Fruit fly (Drosophila melanogaster) whole organism, embryonic: ENCODE measurements around the gene CG1943.

Source experiments
- Ada2b ChIP-seq: fragments of 200-800 bp; sonication (Bioruptor generic); IDR thresholded peaks from 2 replicates; pipeline ENCODE4 v1.3.6; 2022; ENCODE audit warnings: missing biosample characterization, missing genetic modification characterization
- CG10462 ChIP-seq: fragments of 200-800 bp; sonication (Bioruptor generic); optimal IDR thresholded peaks from 2 replicates; lab custom pipeline; 2016; ENCODE audit warnings: missing biosample characterization, missing genetic modification characterization
- CG10565 ChIP-seq: fragments of 200-800 bp; sonication (Bioruptor generic); optimal IDR thresholded peaks from 3 replicates; lab custom pipeline; 2016; ENCODE audit warnings: missing biosample characterization, mild to moderate bottlenecking, missing genetic modification characterization
- CG11398 ChIP-seq: fragments of 200-800 bp; sonication (Bioruptor generic); optimal IDR thresholded peaks from 2 replicates; lab custom pipeline; 2016; ENCODE audit warnings: missing biosample characterization, missing genetic modification characterization
- CG12236 ChIP-seq: fragments of 200-800 bp; sonication (Bioruptor generic); optimal IDR thresholded peaks from 2 replicates; lab custom pipeline; 2016; ENCODE audit warnings: missing biosample characterization, missing genetic modification characterization
- CG13424 ChIP-seq: fragments of 200-800 bp; sonication (Bioruptor generic); optimal IDR thresholded peaks from 2 replicates; lab custom pipeline; 2019; ENCODE audit warnings: missing biosample characterization, mild to moderate bottlenecking, missing genetic modification characterization, moderate library complexity
- CG14860 ChIP-seq: fragments of 200-800 bp; sonication (Bioruptor generic); IDR thresholded peaks from 3 replicates; pipeline ENCODE4 v1.3.6; 2022; ENCODE audit warnings: missing biosample characterization, missing genetic modification characterization; ENCODE audit not compliant: partially characterized antibody
- CG15601 ChIP-seq: fragments of 200-800 bp; sonication (Bioruptor generic); optimal IDR thresholded peaks from 3 replicates; lab custom pipeline; 2019; ENCODE audit warnings: missing biosample characterization, mild to moderate bottlenecking, missing genetic modification characterization, moderate library complexity
- CG15696 ChIP-seq: fragments of 200-800 bp; sonication (Bioruptor generic); optimal IDR thresholded peaks from 2 replicates; lab custom pipeline; 2019; ENCODE audit warnings: missing biosample characterization, mild to moderate bottlenecking, missing genetic modification characterization, moderate library complexity
- CG17361 ChIP-seq: fragments of 200-800 bp; sonication (Bioruptor generic); IDR thresholded peaks from 3 replicates; pipeline ENCODE4 v1.3.6; 2022; ENCODE audit warnings: missing biosample characterization, missing genetic modification characterization
- CG17829 ChIP-seq: fragments of 200-800 bp; optimal IDR thresholded peaks from 2 replicates; lab custom pipeline; 2019; ENCODE audit warnings: missing biosample characterization, mild to moderate bottlenecking, missing genetic modification characterization, moderate library complexity
- CG18011 ChIP-seq: fragments of 200-800 bp; sonication (Bioruptor generic); optimal IDR thresholded peaks from 2 replicates; lab custom pipeline; 2017; ENCODE audit warnings: missing biosample characterization, missing genetic modification characterization, mild to moderate bottlenecking, moderate library complexity, missing genotype
- CG18764 ChIP-seq: fragments of 200-800 bp; sonication (Bioruptor generic); optimal IDR thresholded peaks from 3 replicates; lab custom pipeline; 2016; ENCODE audit warnings: missing biosample characterization, missing genetic modification characterization
- CG2889 ChIP-seq: fragments of 200-800 bp; sonication (Bioruptor generic); IDR thresholded peaks from 3 replicates; pipeline ENCODE4 v1.3.6; 2022; ENCODE audit warnings: missing biosample characterization, missing genetic modification characterization
- CG30431 ChIP-seq: fragments of 200-800 bp; sonication (Bioruptor generic); optimal IDR thresholded peaks from 2 replicates; lab custom pipeline; 2017; ENCODE audit warnings: missing biosample characterization, missing genetic modification characterization
- CG3726 ChIP-seq: fragments of 200-800 bp; sonication (Bioruptor generic); IDR thresholded peaks from 3 replicates; pipeline ENCODE4, ENCODE4 v1.3.6; 2022; ENCODE audit warnings: missing biosample characterization, missing genetic modification characterization
- CG3995 ChIP-seq: fragments of 200-800 bp; sonication (Bioruptor generic); optimal IDR thresholded peaks from 3 replicates; lab custom pipeline; 2016; ENCODE audit warnings: missing biosample characterization, missing genetic modification characterization
- CG4360 ChIP-seq: fragments of 200-800 bp; sonication (Bioruptor generic); IDR thresholded peaks from 2 replicates; pipeline ENCODE4 v1.3.6; 2022; ENCODE audit warnings: missing biosample characterization, missing genetic modification characterization
- CG4820 ChIP-seq: fragments of 200-800 bp; sonication (Bioruptor generic); optimal IDR thresholded peaks from 3 replicates; lab custom pipeline; 2016; ENCODE audit warnings: missing biosample characterization, missing genetic modification characterization
- CG5953 ChIP-seq: fragments of 200-800 bp; sonication (Bioruptor generic); IDR thresholded peaks from 2 replicates; pipeline ENCODE4 v1.3.6; 2022; ENCODE audit warnings: missing biosample characterization, missing genetic modification characterization
- Dfd ChIP-seq, 2 experiments: fragments of >200 bp; optimal IDR thresholded peaks; 2 replicates each; lab custom pipeline; 2017; ENCODE audit warnings: missing biosample characterization in 2 of 2, missing genetic modification characterization in 2 of 2
- Dp ChIP-seq: fragments of 200-800 bp; sonication (Bioruptor generic); optimal IDR thresholded peaks from 2 replicates; lab custom pipeline; 2018; ENCODE audit warnings: missing biosample characterization, mild to moderate bottlenecking, missing genetic modification characterization, moderate library complexity
- Eip74EF ChIP-seq, 2 experiments: fragments of 200-800 bp in 1 of 2; fragments of >200 bp in 1 of 2; sonication (Bioruptor generic) in 1 of 2; optimal IDR thresholded peaks; 2 replicates each; lab custom pipeline; 2017 to 2019; ENCODE audit warnings: missing biosample characterization in 2 of 2, missing genetic modification characterization in 2 of 2, mild to moderate bottlenecking in 1 of 2, moderate library complexity in 1 of 2
- Fer2 ChIP-seq: fragments of 200-800 bp; sonication (Bioruptor generic); optimal IDR thresholded peaks from 2 replicates; lab custom pipeline; 2018; ENCODE audit warnings: missing biosample characterization, mild to moderate bottlenecking, missing genetic modification characterization, moderate library complexity
- HLH54F ChIP-seq: fragments of 200-800 bp; sonication (Bioruptor generic); optimal IDR thresholded peaks from 3 replicates; lab custom pipeline; 2016; ENCODE audit warnings: missing biosample characterization, missing genetic modification characterization
- Hey ChIP-seq: fragments of 200-800 bp; sonication (Bioruptor generic); optimal IDR thresholded peaks from 3 replicates; lab custom pipeline; 2018; ENCODE audit warnings: missing biosample characterization, mild to moderate bottlenecking, missing genetic modification characterization
- Kr ChIP-seq: fragments of 200-800 bp; sonication (Bioruptor generic); optimal IDR thresholded peaks from 2 replicates; lab custom pipeline; 2017; ENCODE audit warnings: missing biosample characterization, mild to moderate bottlenecking, missing genetic modification characterization
- MBD-R2 ChIP-seq: fragments of 200-800 bp; sonication (Bioruptor generic); IDR thresholded peaks from 2 replicates; pipeline ENCODE4 v1.3.6; 2022; ENCODE audit warnings: missing biosample characterization, missing genetic modification characterization
- Mes4 ChIP-seq: fragments of 200-800 bp; sonication (Bioruptor generic); optimal IDR thresholded peaks from 2 replicates; lab custom pipeline; 2016; ENCODE audit warnings: missing biosample characterization, missing genetic modification characterization
- Ravus ChIP-seq: fragments of 200-800 bp; sonication (Bioruptor generic); IDR thresholded peaks from 2 replicates; pipeline ENCODE4 v1.3.6; 2022; ENCODE audit warnings: missing biosample characterization, missing genetic modification characterization
- Six4 ChIP-seq: fragments of 200-800 bp; sonication (Bioruptor generic); optimal IDR thresholded peaks from 2 replicates; lab custom pipeline; 2016; ENCODE audit warnings: missing biosample characterization, missing genetic modification characterization
- Sox102F ChIP-seq: fragments of 200-800 bp; sonication (Bioruptor generic); optimal IDR thresholded peaks from 2 replicates; lab custom pipeline; 2018; ENCODE audit warnings: missing biosample characterization, mild to moderate bottlenecking, missing genetic modification characterization, moderate library complexity
- Sry-δ ChIP-seq: fragments of 200-800 bp; sonication (Bioruptor generic); optimal IDR thresholded peaks from 2 replicates; lab custom pipeline; 2016; ENCODE audit warnings: missing biosample characterization, missing genetic modification characterization
- abd-A ChIP-seq: fragments of 200-800 bp; sonication (Bioruptor generic); optimal IDR thresholded peaks from 3 replicates; lab custom pipeline; 2019; ENCODE audit warnings: missing biosample characterization, mild to moderate bottlenecking, missing genetic modification characterization, moderate library complexity
- aop ChIP-seq: fragments of 200-800 bp; sonication (Bioruptor generic); IDR thresholded peaks from 2 replicates; pipeline ENCODE4 v1.3.6; 2022; ENCODE audit warnings: missing biosample characterization, missing genetic modification characterization
- bbx ChIP-seq: fragments of 200-800 bp; sonication (Bioruptor generic); IDR thresholded peaks from 2 replicates; pipeline ENCODE4 v1.3.6; 2022; ENCODE audit warnings: missing biosample characterization, missing genetic modification characterization; ENCODE audit not compliant: partially characterized antibody
- dimm ChIP-seq: fragments of 200-800 bp; sonication (Bioruptor generic); IDR thresholded peaks from 2 replicates; pipeline ENCODE4 v1.3.6; 2022; ENCODE audit warnings: missing biosample characterization, missing genetic modification characterization
- en ChIP-seq: fragments of 200-800 bp; sonication (Bioruptor generic); optimal IDR thresholded peaks from 2 replicates; lab custom pipeline; 2016; ENCODE audit warnings: missing biosample characterization, missing genetic modification characterization
- grau ChIP-seq: fragments of 200-800 bp; optimal IDR thresholded peaks from 3 replicates; lab custom pipeline; 2019; ENCODE audit warnings: missing biosample characterization, mild to moderate bottlenecking, missing genetic modification characterization, moderate library complexity
- hbn ChIP-seq: fragments of 200-800 bp; sonication (Bioruptor generic); IDR thresholded peaks from 2 replicates; pipeline ENCODE4 v1.3.6; 2022; ENCODE audit warnings: missing biosample characterization, missing genetic modification characterization; ENCODE audit not compliant: partially characterized antibody
- jumu ChIP-seq: fragments of 200-800 bp; sonication (Bioruptor generic); optimal IDR thresholded peaks from 3 replicates; lab custom pipeline; 2016; ENCODE audit warnings: missing biosample characterization, missing genetic modification characterization
- klu ChIP-seq: fragments of 200-800 bp; sonication (Bioruptor generic); IDR thresholded peaks from 2 replicates; pipeline ENCODE4 v1.3.6; 2022; ENCODE audit warnings: missing biosample characterization, missing genetic modification characterization
- lilli ChIP-seq: fragments of 200-800 bp; sonication (Bioruptor generic); optimal IDR thresholded peaks from 3 replicates; lab custom pipeline; 2016; ENCODE audit warnings: missing biosample characterization, missing genetic modification characterization
- lmd ChIP-seq: fragments of 200-800 bp; sonication (Bioruptor generic); IDR thresholded peaks from 2 replicates; pipeline ENCODE4 v1.3.6; 2022; ENCODE audit warnings: missing biosample characterization, missing genetic modification characterization
- otp ChIP-seq: fragments of 200-800 bp; sonication (Bioruptor generic); IDR thresholded peaks from 3 replicates; pipeline ENCODE4, ENCODE4 v1.3.6; 2022; ENCODE audit warnings: missing biosample characterization, missing genetic modification characterization
- pros ChIP-seq: fragments of 200-800 bp; sonication (Bioruptor generic); optimal IDR thresholded peaks from 3 replicates; lab custom pipeline; 2019; ENCODE audit warnings: missing biosample characterization, mild to moderate bottlenecking, missing genetic modification characterization, moderate library complexity
- psq ChIP-seq: fragments of 200-800 bp; sonication (Bioruptor generic); optimal IDR thresholded peaks from 2 replicates; lab custom pipeline; 2017; ENCODE audit warnings: missing biosample characterization, missing genetic modification characterization
- sd ChIP-seq: fragments of 200-800 bp; sonication (Bioruptor generic); optimal IDR thresholded peaks from 3 replicates; lab custom pipeline; 2018; ENCODE audit warnings: missing biosample characterization, mild to moderate bottlenecking, missing genetic modification characterization, moderate library complexity
- shn ChIP-seq: fragments of 200-800 bp; sonication (Bioruptor generic); optimal IDR thresholded peaks from 3 replicates; lab custom pipeline; 2016; ENCODE audit warnings: missing biosample characterization, missing genetic modification characterization
- tgo ChIP-seq: fragments of 200-800 bp; sonication (Bioruptor generic); IDR thresholded peaks from 3 replicates; pipeline ENCODE4 v1.3.6; 2022; ENCODE audit warnings: missing biosample characterization, missing genetic modification characterization
- tup ChIP-seq: fragments of 200-800 bp; sonication (Bioruptor generic); optimal IDR thresholded peaks from 2 replicates; lab custom pipeline; 2016; ENCODE audit warnings: missing biosample characterization, mild to moderate bottlenecking, missing genetic modification characterization, moderate library complexity
- vvl ChIP-seq: fragments of 200-800 bp; sonication (Bioruptor generic); IDR thresholded peaks from 2 replicates; pipeline ENCODE4 v1.3.6; 2022; ENCODE audit warnings: missing biosample characterization, missing genetic modification characterization

CG1943 gene

DNA sequence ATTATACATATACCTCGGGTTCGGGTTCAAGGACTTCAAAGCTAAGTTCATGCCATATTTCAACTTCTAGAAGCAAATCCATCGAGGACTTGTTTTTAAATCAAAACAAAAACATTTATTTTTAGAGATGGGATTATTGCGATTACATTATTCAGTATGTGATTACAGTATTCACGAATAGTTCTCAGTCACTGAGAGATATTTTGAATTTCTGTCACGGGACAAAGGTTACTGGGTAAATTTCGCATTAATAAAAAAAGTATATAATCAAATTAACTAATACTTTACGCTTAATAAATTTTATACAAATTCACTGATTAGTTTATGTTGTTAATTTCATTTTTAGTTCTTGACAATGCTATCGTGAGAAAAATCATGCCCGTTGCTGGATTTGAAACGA lies 18.9 kb downstream of the CG1943 start (continued):
- TF ChIP-seq Sox102F (GFP tag; lab: Kevin White, UChicago) (no peak), CG18764 (GFP tag; lab: Kevin White, UChicago) (no peak), CG10565 (GFP tag; lab: Kevin White, UChicago) (no peak), CG11398 (no peak), CG15696 (tag; lab: Kevin White, UChicago) (no peak), MBD-R2 (GFP tag; lab: Robert Waterston, UW) (peak; percentile 70), Ada2b (GFP tag; lab: Robert Waterston, UW) (no peak), psq (GFP tag; lab: Kevin White, UChicago) (no peak), Sry-δ (peak; percentile 60), Kr (GFP tag; lab: Kevin White, UChicago) (no peak), pros (GFP tag; lab: Kevin White, UChicago) (no peak), tup (no peak), CG4820 (GFP tag; lab: Kevin White, UChicago) (no peak), tgo (GFP tag; lab: Robert Waterston, UW) (peak; percentile 23; the same call in 1 of the 3 replicates), en (GFP tag; lab: Kevin White, UChicago) (no peak), Dp (no peak), Hey (tag; lab: Kevin White, UChicago) (no peak), CG4360 (no peak), Eip74EF (GFP tag; optimal IDR thresholded peaks at IDR 0.05; lab: Kevin White, UChicago) (no peak), CG5953 (GFP tag; lab: Robert Waterston, UW) (no peak), CG2889 (GFP tag; lab: Robert Waterston, UW) (no peak), CG18011 (no peak), vvl (GFP tag; lab: Robert Waterston, UW) (0 out of 2 replicates have a peak, but pooled peaks have one; percentile 7), Fer2 (no peak), shn (GFP tag; lab: Kevin White, UChicago) (no peak), aop (GFP tag; lab: Robert Waterston, UW) (no peak), lilli (GFP tag; lab: Kevin White, UChicago) (peak; percentile 53), HLH54F (GFP tag; lab: Kevin White, UChicago) (no peak), Dfd (GFP tag; optimal IDR thresholded peaks at IDR 0.05; lab: Kevin White, UChicago) (no peak), dimm (GFP tag; lab: Robert Waterston, UW) (no peak), CG12236 (no peak), CG30431 (GFP tag; lab: Kevin White, UChicago) (no peak), sd (tag; lab: Kevin White, UChicago) (no peak), Mes4 (GFP tag; lab: Kevin White, UChicago) (no peak), lmd (GFP tag; lab: Robert Waterston, UW) (no peak), Six4 (GFP tag; lab: Kevin White, UChicago) (no peak), otp (no peak), CG17361 (GFP tag; lab: Robert Waterston, UW) (peak; percentile 42; the same call in 1 of the 3 replicates), Ravus (GFP tag; lab: Robert Waterston, UW) (no peak), jumu (no peak), bbx (GFP tag; lab: Robert Waterston, UW) (no peak), CG10462 (GFP tag; lab: Kevin White, UChicago) (no peak), CG3995 (GFP tag; lab: Kevin White, UChicago) (peak; percentile 96), grau (tag; lab: Kevin White, UChicago) (peak; percentile 31), CG13424 (peak; percentile 2), CG15601 (tag; lab: Kevin White, UChicago) (no peak), CG14860 (peak; percentile 10; the same call in 1 of the 3 replicates), CG17829 (tag; lab: Kevin White, UChicago) (peak; percentile 12), abd-A (tag; lab: Kevin White, UChicago) (no peak), CG3726 (GFP tag; lab: Robert Waterston, UW) (no peak), hbn (GFP tag; lab: Robert Waterston, UW) (no peak), klu (GFP tag; lab: Robert Waterston, UW) (no peak)
